Fruit fly (Drosophila melanogaster) ovary, adult (tissue): Measurements from ENCODE around the gene CG7386.
A peak's percentile ranks its signal among the peaks of the same experiment; 100 is the strongest.
"Not testable (repeated sequence)": the region's sequence is repeated elsewhere in the genome, so short reads cannot be mapped to it uniquely, and the experiment has no call there.

ENCODE experiments used
- CG17801 ChIP-seq: fragments of 200-800 bp; optimal IDR thresholded peaks from 2 replicates; lab custom pipeline; 2019; ENCODE audit warnings: missing biosample characterization, mild to moderate bottlenecking, missing genetic modification characterization, moderate library complexity; ENCODE audit not compliant: partially characterized antibody

CG7386 gene

DNA sequence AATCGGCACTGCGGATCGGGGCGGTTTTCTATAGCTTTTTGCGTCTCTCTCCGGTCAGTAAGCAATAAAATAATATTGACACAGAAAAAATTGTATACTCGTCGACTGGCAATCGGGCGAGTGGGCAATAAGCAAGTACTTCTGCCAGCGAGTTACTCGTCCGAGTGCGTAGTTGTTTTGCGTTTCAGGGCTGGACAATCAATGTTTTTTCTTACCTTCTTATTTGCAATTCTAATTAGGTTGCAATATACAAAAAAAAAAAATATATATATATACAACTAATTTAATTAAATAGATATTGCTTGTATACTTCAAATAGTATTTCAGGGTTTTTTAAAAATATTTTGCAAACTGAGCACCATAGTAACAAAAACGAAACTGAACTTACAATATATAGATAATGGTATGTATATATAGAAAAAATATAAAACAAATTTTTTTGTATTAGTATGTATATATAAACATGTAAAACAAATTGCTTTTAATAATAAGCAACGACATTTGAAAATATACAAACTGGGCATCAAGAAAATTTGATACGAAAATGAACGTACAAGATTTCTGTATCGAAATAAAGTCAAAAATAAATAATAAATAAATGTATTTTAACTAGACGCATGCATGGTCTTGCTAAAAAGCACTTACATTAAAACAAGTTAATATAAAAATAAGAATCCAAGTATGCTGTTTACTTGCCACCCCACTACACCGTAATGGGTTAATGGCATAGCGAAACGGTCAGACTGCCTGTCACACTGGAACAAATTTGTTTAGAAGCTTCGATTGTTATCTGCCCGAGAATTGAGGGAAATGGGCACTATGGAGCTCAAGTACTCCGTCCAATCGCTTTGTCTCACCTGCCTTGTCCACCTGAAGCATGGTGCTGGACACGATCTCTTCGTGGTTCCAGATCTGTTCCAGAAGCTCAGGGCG is at the start of gene CG7386, which contains the start of gene D19A:
TSS of gene CG7386 (plus strand) at position 751 of the 933 bp plus-strand sequence.
TSS of gene D19A (minus strand) at position 129 of the 933 bp plus-strand sequence.
- TF ChIP-seq CG17801 = peak; percentile 63

DNA sequence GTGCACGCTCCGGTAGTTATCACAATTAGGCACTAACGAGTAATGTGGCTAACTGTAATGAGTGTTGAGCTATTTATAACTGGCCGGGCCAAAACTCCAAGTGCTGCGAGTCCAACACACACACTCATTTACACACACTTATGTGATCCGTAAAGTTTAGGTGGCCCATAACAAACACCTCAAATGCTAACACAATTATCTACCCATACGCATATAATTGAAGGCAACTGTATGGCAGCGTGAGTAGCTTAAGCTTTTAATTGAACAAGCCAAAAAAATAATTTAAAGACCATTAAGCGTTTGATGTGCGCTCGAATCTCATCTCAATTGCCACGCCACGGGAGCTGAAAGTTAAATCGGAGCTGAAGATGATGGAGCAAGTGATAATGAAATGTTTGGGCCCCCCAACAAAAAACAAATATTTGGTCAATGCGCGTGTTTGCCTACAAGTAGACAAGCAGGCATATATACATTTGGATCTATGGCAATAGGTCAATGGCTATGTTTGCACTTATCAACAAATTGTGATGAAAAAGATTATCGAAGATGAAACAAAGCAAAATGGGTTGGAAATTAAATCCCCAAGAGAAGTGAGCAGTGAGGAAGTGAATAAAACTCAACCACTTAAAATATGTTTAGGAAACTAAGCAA is 49.5 kb upstream of the CG7386 start, which contains the start of gene Cpr65Av:
TSS of gene Cpr65Av (minus strand) at position 51 of the 651 bp plus-strand sequence.
- TF ChIP-seq CG17801 = no peak

dm6 chr3L:6140771-6141472 is 48.6 kb upstream of the CG7386 start:
- no peak for TF ChIP-seq CG17801

DNA sequence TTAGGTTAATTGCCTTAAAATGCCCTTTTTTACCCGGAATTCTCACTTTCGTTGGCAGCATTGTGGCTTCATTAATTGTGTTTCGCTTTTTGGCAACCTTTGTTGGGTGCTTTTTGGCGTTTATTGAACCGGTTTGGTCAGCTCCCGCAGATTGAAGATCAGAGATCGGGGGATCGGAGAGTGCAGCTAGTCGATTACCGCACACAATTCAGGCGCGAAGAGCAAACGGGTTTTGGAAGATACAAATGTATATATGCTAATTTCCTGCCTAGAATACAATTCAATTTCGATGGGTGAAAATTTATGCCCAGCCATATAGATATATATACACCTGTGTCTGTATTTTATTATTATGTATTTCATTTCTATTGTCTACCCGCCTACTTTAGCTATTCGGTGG is 48.0 kb upstream of the CG7386 start:
- TF ChIP-seq CG17801 = no peak

- TF ChIP-seq CG17801 = no peak
Measured at dm6 chr3L:6142313-6142712, 47.2 kb upstream of the CG7386 start, which contains the start of gene Cpr65Aw. Gene Cpr65Aw (minus strand): TSS chr3L:6142413.

- TF ChIP-seq CG17801 = no peak
Measured at dm6 chr3L:6143188-6143755, 46.3 kb upstream of the CG7386 start, which contains the start of gene Lcp65Ad. Gene Lcp65Ad (plus strand): TSS chr3L:6143395.

dm6 chr3L:6144769-6145220 is 44.8 kb upstream of the CG7386 start, which contains the start of gene Lcp65Ac:
Gene Lcp65Ac (plus strand): TSS chr3L:6144819.
- TF ChIP-seq CG17801 = no peak

- TF ChIP-seq CG17801 = not testable (repeated sequence)
Measured at dm6 chr3L:6146374-6146773, 43.2 kb upstream of the CG7386 start, which contains the start of gene Lcp65Ab2. Gene Lcp65Ab2 (plus strand): TSS chr3L:6146674.

dm6 chr3L:6147887-6148286 is 41.7 kb upstream of the CG7386 start, which contains the start of gene Cpr65Ax1:
Gene Cpr65Ax1 (minus strand): TSS chr3L:6147987.
- TF ChIP-seq CG17801 = not testable (repeated sequence)

- not testable (repeated sequence) for TF ChIP-seq CG17801
Measured at dm6 chr3L:6149248-6149647, 40.3 kb upstream of the CG7386 start, which contains the start of gene Lcp65Ab1. Gene Lcp65Ab1 (plus strand): TSS chr3L:6149548.

dm6 chr3L:6150757-6151354 is 38.7 kb upstream of the CG7386 start, which contains the start of the genes Cpr65Ax2 and Lcp65Aa:
Gene Cpr65Ax2 (minus strand): TSS chr3L:6150857.
Gene Lcp65Aa (plus strand): TSS chr3L:6151304.
- TF ChIP-seq CG17801 = not testable (repeated sequence)

DNA sequence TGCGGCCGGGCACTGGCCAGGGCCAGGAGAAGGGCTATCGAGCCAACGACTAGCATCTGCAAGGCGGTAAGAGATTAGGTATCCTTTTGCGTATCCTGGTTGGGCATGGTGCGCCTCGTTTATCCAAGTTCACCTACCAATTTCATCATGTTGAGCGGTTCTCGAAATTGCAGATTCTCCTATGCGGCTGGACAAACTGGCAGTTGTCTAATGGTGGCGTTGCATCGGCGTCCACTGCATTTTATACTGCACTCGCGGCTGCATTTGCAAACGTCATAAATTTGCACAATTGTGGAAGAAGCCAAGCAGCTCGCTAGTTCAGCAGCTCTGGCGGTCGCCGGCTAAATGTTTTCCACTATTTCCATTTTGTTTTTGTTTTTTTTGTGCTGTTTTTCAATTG is 37.0 kb upstream of the CG7386 start, which contains the start of gene Acp65Aa:
TSS of gene Acp65Aa (minus strand) at position 215 of the 400 bp plus-strand sequence.
- TF ChIP-seq CG17801 = no peak

DNA sequence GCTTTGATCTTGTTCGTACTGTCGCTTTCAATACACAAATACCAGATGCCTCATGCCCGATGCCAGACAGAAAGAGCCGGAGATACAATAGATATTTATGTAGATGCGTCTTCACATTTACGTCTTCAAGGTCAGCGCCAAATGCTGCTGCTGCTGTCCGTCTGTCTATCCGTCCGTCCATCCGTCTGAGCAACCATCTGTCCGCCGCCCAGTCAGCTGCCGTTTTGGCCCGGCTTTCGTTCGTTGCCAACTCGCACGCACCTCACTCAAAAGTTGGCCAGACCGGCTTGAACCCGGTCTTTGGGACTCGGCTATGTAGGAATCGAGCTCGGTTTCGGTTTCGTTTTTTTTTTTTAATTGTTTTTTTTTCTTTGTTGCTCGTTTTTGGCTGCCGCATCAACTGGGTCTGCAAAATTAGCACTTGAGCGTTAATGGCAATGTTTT is 34.6 kb upstream of the CG7386 start:
- TF ChIP-seq CG17801 = no peak

- TF ChIP-seq CG17801 = no peak
Measured at dm6 chr3L:6157327-6158032, 32.1 kb upstream of the CG7386 start, which contains the start of gene CG13297. Gene CG13297 (minus strand): TSS chr3L:6157377.
